Worm (Caenorhabditis elegans) whole organism, L2 larva: ENCODE measurements around the gene C02F12.8.

ENCODE experiments used
- C34F6.9 ChIP-seq: fragments of 150-350 bp; optimal IDR thresholded peaks from 2 replicates; lab custom pipeline; 2014; ENCODE audit warnings: missing biosample characterization, missing genetic modification characterization
- F13H6.1 ChIP-seq: sonication (generic microtip); optimal IDR thresholded peaks from 2 replicates; lab custom pipeline; 2016; ENCODE audit warnings: missing genetic modification characterization, missing compliant biosample characterization
- R02D3.7 ChIP-seq: fragments of 150-350 bp; optimal IDR thresholded peaks from 2 replicates; lab custom pipeline; 2014; ENCODE audit warnings: missing biosample characterization, missing genetic modification characterization
- ZK546.5 ChIP-seq: sonication (generic microtip); optimal IDR thresholded peaks from 2 replicates; lab custom pipeline; 2017; ENCODE audit warnings: missing biosample characterization, missing genetic modification characterization
- alr-1 ChIP-seq: fragments of 150-350 bp; optimal IDR thresholded peaks from 2 replicates; lab custom pipeline; 2014; ENCODE audit warnings: missing biosample characterization, missing genetic modification characterization
- ama-1 ChIP-seq: fragments of 150-350 bp; optimal IDR thresholded peaks from 2 replicates; lab custom pipeline; 2018; ENCODE audit warnings: inconsistent platforms
- blmp-1 ChIP-seq: sonication (generic microtip); optimal IDR thresholded peaks from 2 replicates; lab custom pipeline; 2017; ENCODE audit warnings: missing genetic modification characterization, mild to moderate bottlenecking, missing compliant biosample characterization, antibody characterized with exemption, moderate library complexity; ENCODE audit not compliant: insufficient read depth
- ceh-16 ChIP-seq: fragments of 150-350 bp; optimal IDR thresholded peaks from 2 replicates; lab custom pipeline; 2014; ENCODE audit warnings: missing biosample characterization, missing genetic modification characterization
- ceh-82 ChIP-seq: fragments of 150-350 bp; optimal IDR thresholded peaks from 2 replicates; lab custom pipeline; 2014; ENCODE audit warnings: missing biosample characterization, missing genetic modification characterization
- crh-2 ChIP-seq: sonication (generic microtip); optimal IDR thresholded peaks from 2 replicates; lab custom pipeline; 2017; ENCODE audit warnings: missing biosample characterization, missing genetic modification characterization
- dmd-4 ChIP-seq: sonication (generic microtip); optimal IDR thresholded peaks from 2 replicates; lab custom pipeline; 2017; ENCODE audit warnings: missing biosample characterization, missing genetic modification characterization
- egl-27 ChIP-seq: sonication (generic microtip); optimal IDR thresholded peaks from 3 replicates; lab custom pipeline; 2017; ENCODE audit warnings: missing biosample characterization, missing genetic modification reagents, missing genetic modification characterization
- elt-1 ChIP-seq: fragments of 150-350 bp; optimal IDR thresholded peaks from 2 replicates; lab custom pipeline; 2014; ENCODE audit warnings: missing biosample characterization, missing genetic modification characterization
- elt-3 ChIP-seq: sonication (generic microtip); optimal IDR thresholded peaks from 2 replicates; lab custom pipeline; 2017; ENCODE audit warnings: missing biosample characterization, missing genetic modification characterization
- fos-1 ChIP-seq: fragments of 150-350 bp; optimal IDR thresholded peaks from 2 replicates; lab custom pipeline; 2014; ENCODE audit warnings: missing biosample characterization, missing genetic modification characterization
- gmeb-1 ChIP-seq: fragments of 150-350 bp; optimal IDR thresholded peaks from 2 replicates; lab custom pipeline; 2014; ENCODE audit warnings: missing biosample characterization, missing genetic modification characterization
- lin-11 ChIP-seq: fragments of 150-350 bp; sonication (generic microtip); optimal IDR thresholded peaks from 2 replicates; lab custom pipeline; 2014; ENCODE audit warnings: missing biosample characterization, missing genetic modification characterization, inconsistent platforms, mixed read lengths
- lin-13 ChIP-seq: fragments of 150-350 bp; optimal IDR thresholded peaks from 2 replicates; lab custom pipeline; 2014; ENCODE audit warnings: missing biosample characterization, missing genetic modification reagents, missing genetic modification characterization
- lsy-2 ChIP-seq, 2 experiments: fragments of 150-350 bp in 1 of 2; sonication (generic microtip) in 1 of 2; optimal IDR thresholded peaks; 2 replicates each; lab custom pipeline; 2014 to 2017; ENCODE audit warnings: missing biosample characterization in 2 of 2, missing genetic modification characterization in 2 of 2
- mbf-1 ChIP-seq: sonication (generic microtip); optimal IDR thresholded peaks from 2 replicates; lab custom pipeline; 2017; ENCODE audit warnings: missing biosample characterization, missing genetic modification characterization
- mdl-1 ChIP-seq, 2 experiments: fragments of 150-350 bp in 1 of 2; sonication (generic microtip) in 1 of 2; optimal IDR thresholded peaks; 2 replicates each; lab custom pipeline; 2017; ENCODE audit warnings: missing biosample characterization in 2 of 2, missing genetic modification characterization in 2 of 2
- nhr-10 ChIP-seq: sonication (generic microtip); optimal IDR thresholded peaks from 2 replicates; lab custom pipeline; 2017; ENCODE audit warnings: missing biosample characterization, missing genetic modification characterization
- nhr-11 ChIP-seq: fragments of 150-350 bp; optimal IDR thresholded peaks from 2 replicates; lab custom pipeline; 2014; ENCODE audit warnings: missing biosample characterization, missing genetic modification characterization
- nhr-129 ChIP-seq: fragments of 150-350 bp; optimal IDR thresholded peaks from 2 replicates; lab custom pipeline; 2014; ENCODE audit warnings: missing biosample characterization, missing genetic modification characterization
- nhr-21 ChIP-seq: fragments of 150-350 bp; optimal IDR thresholded peaks from 2 replicates; lab custom pipeline; 2014; ENCODE audit warnings: missing biosample characterization, missing genetic modification characterization
- nhr-23 ChIP-seq: fragments of 150-350 bp; optimal IDR thresholded peaks from 2 replicates; lab custom pipeline; 2014; ENCODE audit warnings: missing biosample characterization, missing genetic modification reagents, missing genetic modification characterization
- nhr-237 ChIP-seq: fragments of 150-350 bp; optimal IDR thresholded peaks from 2 replicates; lab custom pipeline; 2014; ENCODE audit warnings: missing biosample characterization, missing genetic modification characterization
- nhr-25 ChIP-seq: fragments of 150-350 bp; sonication (generic microtip); optimal IDR thresholded peaks from 3 replicates; lab custom pipeline; 2014; ENCODE audit warnings: missing biosample characterization, missing genetic modification characterization
- nhr-77 ChIP-seq: fragments of 150-350 bp; optimal IDR thresholded peaks from 2 replicates; lab custom pipeline; 2014; ENCODE audit warnings: missing biosample characterization, missing genetic modification characterization
- sem-4 ChIP-seq: fragments of 150-350 bp; optimal IDR thresholded peaks from 2 replicates; lab custom pipeline; 2014; ENCODE audit warnings: missing biosample characterization, missing genetic modification reagents, missing genetic modification characterization
- sma-3 ChIP-seq: sonication (generic microtip); optimal IDR thresholded peaks from 2 replicates; lab custom pipeline; 2016; ENCODE audit warnings: missing genetic modification reagents, missing genetic modification characterization, missing compliant biosample characterization
- sma-9 ChIP-seq, 2 experiments: fragments of 150-350 bp in 1 of 2; sonication (generic microtip) in 1 of 2; optimal IDR thresholded peaks; 2 replicates each; lab custom pipeline; 2014 to 2016; ENCODE audit warnings: missing genetic modification characterization in 2 of 2, mild to moderate bottlenecking in 1 of 2, missing biosample characterization in 1 of 2, missing compliant biosample characterization in 1 of 2, missing genetic modification reagents in 1 of 2, moderate library complexity in 1 of 2
- snpc-4 ChIP-seq: fragments of 150-350 bp; optimal IDR thresholded peaks from 2 replicates; lab custom pipeline; 2014; ENCODE audit warnings: missing biosample characterization, missing genetic modification characterization
- unc-39 ChIP-seq: fragments of 150-350 bp; optimal IDR thresholded peaks from 2 replicates; lab custom pipeline; 2014; ENCODE audit warnings: missing biosample characterization, missing genetic modification characterization
- unc-55 ChIP-seq: fragments of 150-350 bp; sonication (generic microtip); optimal IDR thresholded peaks from 3 replicates; lab custom pipeline; 2014; ENCODE audit warnings: missing biosample characterization, missing genetic modification reagents, missing genetic modification characterization
- unc-62 ChIP-seq: fragments of 150-350 bp; optimal IDR thresholded peaks from 2 replicates; lab custom pipeline; 2014; ENCODE audit warnings: missing biosample characterization, missing genetic modification reagents, missing genetic modification characterization
- zag-1 ChIP-seq: fragments of 150-350 bp; optimal IDR thresholded peaks from 2 replicates; lab custom pipeline; 2014; ENCODE audit warnings: missing biosample characterization, missing genetic modification characterization
- ztf-4 ChIP-seq: fragments of 150-350 bp; optimal IDR thresholded peaks from 2 replicates; lab custom pipeline; 2014; ENCODE audit warnings: missing biosample characterization, missing genetic modification characterization

Gene C02F12.8

ce11 chrX:3696603-3697002 is 3.6 kb upstream of the C02F12.8 start, which contains the start of gene C01C4.3:
TSS of gene C01C4.3 (plus strand) at chrX:3696903.
- TF ChIP-seq snpc-4 (tag; lab: Kevin White, UChicago) = no peak
- TF ChIP-seq nhr-77 (tag; lab: Kevin White, UChicago) = no peak
- TF ChIP-seq elt-3 = no peak
- no peak for TF ChIP-seq blmp-1
- TF ChIP-seq zag-1 = no peak
- TF ChIP-seq egl-27 (tag; lab: Kevin White, UChicago) = no peak
- TF ChIP-seq lin-13 (GFP tag; lab: Kevin White, UChicago) = no peak
- no peak for TF ChIP-seq ceh-82
- no peak for TF ChIP-seq nhr-237 (tag; lab: Kevin White, UChicago)
- TF ChIP-seq unc-55 = no peak
- TF ChIP-seq ZK546.5 = no peak
- TF ChIP-seq R02D3.7 = no peak
- TF ChIP-seq ceh-16 = no peak
- no peak for TF ChIP-seq ztf-4 (tag; lab: Kevin White, UChicago)
- TF ChIP-seq nhr-21 (tag; lab: Kevin White, UChicago) = no peak
- TF ChIP-seq nhr-23 (tag; lab: Kevin White, UChicago) = no peak
- no peak for TF ChIP-seq unc-39
- no peak for TF ChIP-seq C34F6.9 (tag; lab: Kevin White, UChicago)
- no peak for TF ChIP-seq elt-1 (tag; lab: Kevin White, UChicago)

ce11 chrX:3695826-3696225 is 2.8 kb upstream of the C02F12.8 start:
- TF ChIP-seq blmp-1 (no peak), dmd-4 (no peak), nhr-11 (no peak), elt-1 (tag; lab: Kevin White, UChicago) (no peak), F13H6.1 (tag; lab: Kevin White, UChicago) (no peak), sma-9 (GFP tag; optimal IDR thresholded peaks at IDR 0.05; lab: Kevin White, UChicago) (no peak), sma-9 (tag; optimal IDR thresholded peaks at IDR 0.05; lab: Kevin White, UChicago) (no peak), elt-3 (no peak), mbf-1 (tag; lab: Kevin White, UChicago) (no peak), unc-62 (GFP tag; lab: Kevin White, UChicago) (no peak), gmeb-1 (tag; lab: Kevin White, UChicago) (no peak), nhr-25 (tag; lab: Kevin White, UChicago) (no peak), nhr-10 (tag; lab: Kevin White, UChicago) (no peak), ceh-16 (no peak), nhr-237 (tag; lab: Kevin White, UChicago) (no peak), lin-13 (GFP tag; lab: Kevin White, UChicago) (no peak)

ce11 chrX:3694172-3694571 is 1.1 kb upstream of the C02F12.8 start:
- TF ChIP-seq zag-1 (peak; percentile 54), sma-3 (GFP tag; lab: Kevin White, UChicago) (no peak), lin-11 (tag; lab: Kevin White, UChicago) (peak; percentile 17), sma-9 (GFP tag; optimal IDR thresholded peaks at IDR 0.05; lab: Kevin White, UChicago) (peak; percentile 14), sma-9 (tag; optimal IDR thresholded peaks at IDR 0.05; lab: Kevin White, UChicago) (no peak), ama-1 (no peak), lsy-2 (tag; optimal IDR thresholded peaks at IDR 0.05; lab: Kevin White, UChicago) (peak in 1 of 2 experiments; percentile 53), mdl-1 (tag; optimal IDR thresholded peaks at IDR 0.05; lab: Kevin White, UChicago) (peak in 1 of 2 experiments; percentile 32), C34F6.9 (tag; lab: Kevin White, UChicago) (peak; percentile 65), sem-4 (tag; lab: Kevin White, UChicago) (peak; percentile 39), F13H6.1 (tag; lab: Kevin White, UChicago) (peak; percentile 65), ZK546.5 (no peak), unc-55 (peak; percentile 60), nhr-25 (tag; lab: Kevin White, UChicago) (no peak), nhr-129 (peak; percentile 85), crh-2 (tag; lab: Kevin White, UChicago) (peak; percentile 88), egl-27 (tag; lab: Kevin White, UChicago) (peak; percentile 22), nhr-21 (tag; lab: Kevin White, UChicago) (no peak)

- no peak for TF ChIP-seq F13H6.1 (tag; lab: Kevin White, UChicago)
- no peak for TF ChIP-seq unc-55
- TF ChIP-seq blmp-1 = no peak
- no peak for TF ChIP-seq alr-1 (tag; lab: Kevin White, UChicago)
- TF ChIP-seq nhr-11 = no peak
- no peak for TF ChIP-seq nhr-21 (tag; lab: Kevin White, UChicago)
- no peak for TF ChIP-seq lin-11 (tag; lab: Kevin White, UChicago)
- no peak for TF ChIP-seq ceh-16
- TF ChIP-seq nhr-77 (tag; lab: Kevin White, UChicago) = no peak
- TF ChIP-seq nhr-10 (tag; lab: Kevin White, UChicago) = no peak
- TF ChIP-seq egl-27 (tag; lab: Kevin White, UChicago) = no peak
- TF ChIP-seq R02D3.7 = no peak
- no peak for TF ChIP-seq fos-1 (tag; lab: Kevin White, UChicago)
- TF ChIP-seq mbf-1 (tag; lab: Kevin White, UChicago) = no peak
- no peak for TF ChIP-seq ama-1
These were observed 3.2 kb downstream of the C02F12.8 start for ce11 chrX:3689802-3690201.
